Worm (Caenorhabditis elegans) whole organism, L2 larva: ENCODE measurements around the gene bbs-4.

Experiments
- C34F6.9 ChIP-seq: fragments of 150-350 bp; optimal IDR thresholded peaks from 2 replicates; lab custom pipeline; 2014; ENCODE audit warnings: missing biosample characterization, missing genetic modification characterization
- F13H6.1 ChIP-seq: sonication (generic microtip); optimal IDR thresholded peaks from 2 replicates; lab custom pipeline; 2016; ENCODE audit warnings: missing genetic modification characterization, missing compliant biosample characterization
- Y55F3AM.14 ChIP-seq: fragments of 200-800 bp; sonication (Bioruptor generic); optimal IDR thresholded peaks from 2 replicates; lab custom pipeline; 2018; ENCODE audit warnings: mild to moderate bottlenecking, missing genetic modification characterization, missing compliant biosample characterization
- aly-2 ChIP-seq: fragments of 150-350 bp; optimal IDR thresholded peaks from 2 replicates; lab custom pipeline; 2014; ENCODE audit warnings: missing biosample characterization, missing genetic modification characterization
- blmp-1 ChIP-seq: sonication (generic microtip); optimal IDR thresholded peaks from 2 replicates; lab custom pipeline; 2017; ENCODE audit warnings: missing genetic modification characterization, mild to moderate bottlenecking, missing compliant biosample characterization, antibody characterized with exemption, moderate library complexity; ENCODE audit not compliant: insufficient read depth
- ceh-16 ChIP-seq: fragments of 150-350 bp; optimal IDR thresholded peaks from 2 replicates; lab custom pipeline; 2014; ENCODE audit warnings: missing biosample characterization, missing genetic modification characterization
- crh-2 ChIP-seq: sonication (generic microtip); optimal IDR thresholded peaks from 2 replicates; lab custom pipeline; 2017; ENCODE audit warnings: missing biosample characterization, missing genetic modification characterization
- dmd-4 ChIP-seq: sonication (generic microtip); optimal IDR thresholded peaks from 2 replicates; lab custom pipeline; 2017; ENCODE audit warnings: missing biosample characterization, missing genetic modification characterization
- egl-27 ChIP-seq: sonication (generic microtip); optimal IDR thresholded peaks from 3 replicates; lab custom pipeline; 2017; ENCODE audit warnings: missing biosample characterization, missing genetic modification reagents, missing genetic modification characterization
- elt-1 ChIP-seq: fragments of 150-350 bp; optimal IDR thresholded peaks from 2 replicates; lab custom pipeline; 2014; ENCODE audit warnings: missing biosample characterization, missing genetic modification characterization
- elt-3 ChIP-seq: sonication (generic microtip); optimal IDR thresholded peaks from 2 replicates; lab custom pipeline; 2017; ENCODE audit warnings: missing biosample characterization, missing genetic modification characterization
- fos-1 ChIP-seq: fragments of 150-350 bp; optimal IDR thresholded peaks from 2 replicates; lab custom pipeline; 2014; ENCODE audit warnings: missing biosample characterization, missing genetic modification characterization
- gmeb-1 ChIP-seq: fragments of 150-350 bp; optimal IDR thresholded peaks from 2 replicates; lab custom pipeline; 2014; ENCODE audit warnings: missing biosample characterization, missing genetic modification characterization
- lin-13 ChIP-seq: fragments of 150-350 bp; optimal IDR thresholded peaks from 2 replicates; lab custom pipeline; 2014; ENCODE audit warnings: missing biosample characterization, missing genetic modification reagents, missing genetic modification characterization
- lin-39 ChIP-seq: fragments of 150-350 bp; optimal IDR thresholded peaks from 2 replicates; lab custom pipeline; 2014; ENCODE audit warnings: missing biosample characterization, missing genetic modification reagents, missing genetic modification characterization
- lsy-2 ChIP-seq, 2 experiments: fragments of 150-350 bp in 1 of 2; sonication (generic microtip) in 1 of 2; optimal IDR thresholded peaks; 2 replicates each; lab custom pipeline; 2014 to 2017; ENCODE audit warnings: missing biosample characterization in 2 of 2, missing genetic modification characterization in 2 of 2
- mab-5 ChIP-seq: fragments of 150-350 bp; optimal IDR thresholded peaks from 2 replicates; lab custom pipeline; 2014; ENCODE audit warnings: missing biosample characterization, missing genetic modification characterization
- mbf-1 ChIP-seq: sonication (generic microtip); optimal IDR thresholded peaks from 2 replicates; lab custom pipeline; 2017; ENCODE audit warnings: missing biosample characterization, missing genetic modification characterization
- mdl-1 ChIP-seq, 2 experiments: fragments of 150-350 bp in 1 of 2; sonication (generic microtip) in 1 of 2; optimal IDR thresholded peaks; 2 replicates each; lab custom pipeline; 2017; ENCODE audit warnings: missing biosample characterization in 2 of 2, missing genetic modification characterization in 2 of 2
- nhr-10 ChIP-seq: sonication (generic microtip); optimal IDR thresholded peaks from 2 replicates; lab custom pipeline; 2017; ENCODE audit warnings: missing biosample characterization, missing genetic modification characterization
- nhr-11 ChIP-seq: fragments of 150-350 bp; optimal IDR thresholded peaks from 2 replicates; lab custom pipeline; 2014; ENCODE audit warnings: missing biosample characterization, missing genetic modification characterization
- nhr-12 ChIP-seq: fragments of 150-350 bp; optimal IDR thresholded peaks from 2 replicates; lab custom pipeline; 2014; ENCODE audit warnings: missing biosample characterization, missing genetic modification characterization
- nhr-21 ChIP-seq: fragments of 150-350 bp; optimal IDR thresholded peaks from 2 replicates; lab custom pipeline; 2014; ENCODE audit warnings: missing biosample characterization, missing genetic modification characterization
- nhr-23 ChIP-seq: fragments of 150-350 bp; optimal IDR thresholded peaks from 2 replicates; lab custom pipeline; 2014; ENCODE audit warnings: missing biosample characterization, missing genetic modification reagents, missing genetic modification characterization
- nhr-237 ChIP-seq: fragments of 150-350 bp; optimal IDR thresholded peaks from 2 replicates; lab custom pipeline; 2014; ENCODE audit warnings: missing biosample characterization, missing genetic modification characterization
- nhr-25 ChIP-seq: fragments of 150-350 bp; sonication (generic microtip); optimal IDR thresholded peaks from 3 replicates; lab custom pipeline; 2014; ENCODE audit warnings: missing biosample characterization, missing genetic modification characterization
- nhr-6 ChIP-seq: fragments of 150-350 bp; optimal IDR thresholded peaks from 2 replicates; lab custom pipeline; 2014; ENCODE audit warnings: missing biosample characterization, missing genetic modification characterization
- nhr-77 ChIP-seq: fragments of 150-350 bp; optimal IDR thresholded peaks from 2 replicates; lab custom pipeline; 2014; ENCODE audit warnings: missing biosample characterization, missing genetic modification characterization
- peb-1 ChIP-seq: fragments of 150-350 bp; optimal IDR thresholded peaks from 2 replicates; lab custom pipeline; 2014; ENCODE audit warnings: missing biosample characterization, missing genetic modification characterization
- sem-4 ChIP-seq: fragments of 150-350 bp; optimal IDR thresholded peaks from 2 replicates; lab custom pipeline; 2014; ENCODE audit warnings: missing biosample characterization, missing genetic modification reagents, missing genetic modification characterization
- sma-3 ChIP-seq: sonication (generic microtip); optimal IDR thresholded peaks from 2 replicates; lab custom pipeline; 2016; ENCODE audit warnings: missing genetic modification reagents, missing genetic modification characterization, missing compliant biosample characterization
- sma-9 ChIP-seq, 2 experiments: fragments of 150-350 bp in 1 of 2; sonication (generic microtip) in 1 of 2; optimal IDR thresholded peaks; 2 replicates each; lab custom pipeline; 2014 to 2016; ENCODE audit warnings: missing genetic modification characterization in 2 of 2, mild to moderate bottlenecking in 1 of 2, missing biosample characterization in 1 of 2, missing compliant biosample characterization in 1 of 2, missing genetic modification reagents in 1 of 2, moderate library complexity in 1 of 2
- snpc-4 ChIP-seq: fragments of 150-350 bp; optimal IDR thresholded peaks from 2 replicates; lab custom pipeline; 2014; ENCODE audit warnings: missing biosample characterization, missing genetic modification characterization
- unc-39 ChIP-seq: fragments of 150-350 bp; optimal IDR thresholded peaks from 2 replicates; lab custom pipeline; 2014; ENCODE audit warnings: missing biosample characterization, missing genetic modification characterization
- unc-62 ChIP-seq: fragments of 150-350 bp; optimal IDR thresholded peaks from 2 replicates; lab custom pipeline; 2014; ENCODE audit warnings: missing biosample characterization, missing genetic modification reagents, missing genetic modification characterization
- zag-1 ChIP-seq: fragments of 150-350 bp; optimal IDR thresholded peaks from 2 replicates; lab custom pipeline; 2014; ENCODE audit warnings: missing biosample characterization, missing genetic modification characterization
- ztf-11 ChIP-seq: sonication (generic microtip); optimal IDR thresholded peaks from 2 replicates; lab custom pipeline; 2017; ENCODE audit warnings: missing biosample characterization, missing genetic modification characterization

bbs-4 gene

ce11 chrIII:9646440-9647021 lies 34.5 kb upstream of the bbs-4 start:
- TF ChIP-seq zag-1 (tag; lab: Kevin White, UChicago): no peak
- no peak for TF ChIP-seq mdl-1 (tag; optimal IDR thresholded peaks at IDR 0.05; lab: Kevin White, UChicago)
- TF ChIP-seq Y55F3AM.14 (GFP tag; lab: Kevin White, UChicago): no peak
- TF ChIP-seq nhr-6: no peak
- peak; percentile 82 for TF ChIP-seq nhr-21 (tag; lab: Kevin White, UChicago)
- TF ChIP-seq sma-9 (GFP tag; optimal IDR thresholded peaks at IDR 0.05; lab: Kevin White, UChicago): peak; percentile 50
- TF ChIP-seq sma-9 (tag; optimal IDR thresholded peaks at IDR 0.05; lab: Kevin White, UChicago): no peak
- TF ChIP-seq nhr-237 (tag; lab: Kevin White, UChicago): no peak
- peak; percentile 41 for TF ChIP-seq fos-1 (tag; lab: Kevin White, UChicago)
- TF ChIP-seq C34F6.9 (tag; lab: Kevin White, UChicago): no peak
- peak; percentile 83 for TF ChIP-seq blmp-1 (tag; lab: Kevin White, UChicago)
- TF ChIP-seq elt-1: peak; percentile 42
- TF ChIP-seq elt-3: no peak
- no peak for TF ChIP-seq F13H6.1 (tag; lab: Kevin White, UChicago)
- TF ChIP-seq peb-1 (tag; lab: Kevin White, UChicago): no peak
- no peak for TF ChIP-seq nhr-23
- no peak for TF ChIP-seq nhr-10 (tag; lab: Kevin White, UChicago)
- TF ChIP-seq mab-5 (tag; lab: Kevin White, UChicago): no peak
- TF ChIP-seq gmeb-1 (tag; lab: Kevin White, UChicago): no peak
- TF ChIP-seq lin-39 (tag; lab: Kevin White, UChicago): no peak
- TF ChIP-seq egl-27 (tag; lab: Kevin White, UChicago): peak; percentile 79
- no peak for TF ChIP-seq lsy-2 (tag; optimal IDR thresholded peaks at IDR 0.05; lab: Kevin White, UChicago)
- TF ChIP-seq nhr-11 (tag; lab: Kevin White, UChicago): no peak
- peak; percentile 21 for TF ChIP-seq sem-4

DNA sequence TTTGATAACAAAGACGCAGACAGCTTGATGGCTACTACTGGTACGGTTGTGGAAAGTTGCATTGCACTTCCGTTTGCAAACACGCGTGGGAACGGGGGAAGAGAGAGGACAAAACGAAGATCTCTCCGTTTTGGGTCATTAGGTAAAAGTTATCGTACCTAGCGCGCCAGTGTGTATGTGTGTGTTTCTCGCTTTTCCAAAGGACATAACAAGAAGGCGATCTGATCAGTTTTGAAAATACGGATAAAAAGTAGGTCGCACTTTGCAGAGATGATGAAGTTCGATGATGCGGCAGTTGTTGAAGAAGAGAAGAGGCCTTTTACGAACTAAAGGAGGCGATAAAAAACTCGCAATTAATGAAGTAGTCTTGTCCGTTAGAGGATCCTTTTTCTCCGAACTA lies 33.1 kb upstream of the bbs-4 start:
- TF ChIP-seq fos-1 (tag; lab: Kevin White, UChicago) (peak; percentile 5), crh-2 (tag; lab: Kevin White, UChicago) (no peak), nhr-12 (tag; lab: Kevin White, UChicago) (no peak), egl-27 (tag; lab: Kevin White, UChicago) (peak; percentile 43), nhr-6 (no peak), snpc-4 (tag; lab: Kevin White, UChicago) (no peak), aly-2 (tag; lab: Kevin White, UChicago) (no peak), nhr-237 (tag; lab: Kevin White, UChicago) (no peak), blmp-1 (tag; lab: Kevin White, UChicago) (peak; percentile 22), peb-1 (tag; lab: Kevin White, UChicago) (no peak), sem-4 (no peak)

- no peak for TF ChIP-seq gmeb-1 (tag; lab: Kevin White, UChicago)
- TF ChIP-seq zag-1 (tag; lab: Kevin White, UChicago): no peak
- TF ChIP-seq mdl-1 (tag; optimal IDR thresholded peaks at IDR 0.05; lab: Kevin White, UChicago): no peak
- no peak for TF ChIP-seq Y55F3AM.14 (GFP tag; lab: Kevin White, UChicago)
- no peak for TF ChIP-seq sma-3 (GFP tag; lab: Kevin White, UChicago)
- TF ChIP-seq mab-5 (tag; lab: Kevin White, UChicago): no peak
- no peak for TF ChIP-seq nhr-23
- TF ChIP-seq elt-1: no peak
- no peak for TF ChIP-seq sma-9 (GFP tag; optimal IDR thresholded peaks at IDR 0.05; lab: Kevin White, UChicago)
- TF ChIP-seq sma-9 (tag; optimal IDR thresholded peaks at IDR 0.05; lab: Kevin White, UChicago): no peak
- no peak for TF ChIP-seq lsy-2 (tag; optimal IDR thresholded peaks at IDR 0.05; lab: Kevin White, UChicago)
- TF ChIP-seq nhr-10 (tag; lab: Kevin White, UChicago): no peak
- no peak for TF ChIP-seq nhr-25 (tag; lab: Kevin White, UChicago)
- TF ChIP-seq mbf-1 (tag; lab: Kevin White, UChicago): no peak
- no peak for TF ChIP-seq F13H6.1 (tag; lab: Kevin White, UChicago)
- TF ChIP-seq nhr-12 (tag; lab: Kevin White, UChicago): no peak
- TF ChIP-seq nhr-21 (tag; lab: Kevin White, UChicago): no peak
- TF ChIP-seq ceh-16: no peak
Observed at ce11 chrIII:9642110-9642509, 30.1 kb upstream of the bbs-4 start.

- no peak for TF ChIP-seq nhr-6
- TF ChIP-seq ceh-16: no peak
- TF ChIP-seq lin-13: no peak
- no peak for TF ChIP-seq nhr-77
- no peak for TF ChIP-seq nhr-11 (tag; lab: Kevin White, UChicago)
- no peak for TF ChIP-seq sma-9 (GFP tag; optimal IDR thresholded peaks at IDR 0.05; lab: Kevin White, UChicago)
- no peak for TF ChIP-seq sma-9 (tag; optimal IDR thresholded peaks at IDR 0.05; lab: Kevin White, UChicago)
- no peak for TF ChIP-seq Y55F3AM.14 (GFP tag; lab: Kevin White, UChicago)
- TF ChIP-seq unc-39: no peak
- no peak for TF ChIP-seq fos-1 (tag; lab: Kevin White, UChicago)
- no peak for TF ChIP-seq elt-3
- no peak for TF ChIP-seq C34F6.9 (tag; lab: Kevin White, UChicago)
- no peak for TF ChIP-seq gmeb-1 (tag; lab: Kevin White, UChicago)
- TF ChIP-seq dmd-4 (tag; lab: Kevin White, UChicago): no peak
- no peak for TF ChIP-seq unc-62 (GFP tag; lab: Kevin White, UChicago)
- no peak for TF ChIP-seq ztf-11 (tag; lab: Kevin White, UChicago)
- TF ChIP-seq snpc-4 (tag; lab: Kevin White, UChicago): no peak
- no peak for TF ChIP-seq mdl-1 (tag; optimal IDR thresholded peaks at IDR 0.05; lab: Kevin White, UChicago)
- no peak for TF ChIP-seq lsy-2 (tag; optimal IDR thresholded peaks at IDR 0.05; lab: Kevin White, UChicago)
Observed at ce11 chrIII:9639281-9640050, 27.5 kb upstream of the bbs-4 start.
